Worm (Caenorhabditis elegans): Measurements from ENCODE around the gene R01H2.1.

ce11 chrIII:7068520-7069113 is 5.9 kb downstream of the R01H2.1 start, which contains the start of the genes ubc-18 and R01H2.8:
- no peak for TF ChIP-seq hlh-30 (tag; optimal IDR thresholded peaks at IDR 0.05; ENCODE audit: insufficient read depth)
- TF ChIP-seq C38D4.7 (GFP tag; optimal IDR thresholded peaks at IDR 0.05) = no peak
- no peak for TF ChIP-seq pag-3 (tag; optimal IDR thresholded peaks at IDR 0.05; ENCODE audit: borderline replicate concordance)
- TF ChIP-seq ceh-34 (tag; optimal IDR thresholded peaks at IDR 0.05) = no peak
- no peak for TF ChIP-seq K09A11.1 (tag; optimal IDR thresholded peaks at IDR 0.05; ENCODE audit: insufficient read depth)
- TF ChIP-seq npax-4 (tag; optimal IDR thresholded peaks at IDR 0.05) = no peak
